Worm (Caenorhabditis elegans): ENCODE results near the gene pdf-1.

- TF ChIP-seq klf-2 (GFP tag; conservative IDR thresholded peaks at IDR 0.05) (no peak), flt-1 (GFP tag; IDR thresholded peaks at IDR 0.05) (no peak), ztf-23 (GFP tag; IDR thresholded peaks at IDR 0.05) (no peak)
These were observed 23.2 kb upstream of the pdf-1 start, which contains the start of the genes F57B9.8 and coq-2 for ce11 chrIII:6935269-6936017.
